Fruit fly (Drosophila melanogaster) whole organism, embryonic: ENCODE data around the gene CG15882.

ENCODE experiments used
- BEAF-32 ChIP-seq: fragments of 200-800 bp; sonication (Bioruptor generic); optimal IDR thresholded peaks from 3 replicates; lab custom pipeline; 2017; ENCODE audit warnings: missing biosample characterization, missing genetic modification characterization, mild to moderate bottlenecking, moderate library complexity, missing genetic modification reagents
- CG10274 ChIP-seq: fragments of 200-800 bp; sonication (Bioruptor generic); optimal IDR thresholded peaks from 3 replicates; lab custom pipeline; 2017; ENCODE audit warnings: missing biosample characterization, mild to moderate bottlenecking, missing genetic modification characterization
- CG10565 ChIP-seq: fragments of 200-800 bp; sonication (Bioruptor generic); optimal IDR thresholded peaks from 3 replicates; lab custom pipeline; 2016; ENCODE audit warnings: missing biosample characterization, mild to moderate bottlenecking, missing genetic modification characterization
- CG10654 ChIP-seq: fragments of 200-800 bp; sonication (Bioruptor generic); optimal IDR thresholded peaks from 2 replicates; lab custom pipeline; 2016; ENCODE audit warnings: missing biosample characterization, missing genetic modification characterization
- CG10959 ChIP-seq: fragments of 200-800 bp; sonication (Bioruptor generic); IDR thresholded peaks from 2 replicates; pipeline ENCODE4 v1.3.6; 2022; ENCODE audit warnings: missing biosample characterization, missing genetic modification characterization
- CG11723 ChIP-seq: fragments of 200-800 bp; sonication (Bioruptor generic); optimal IDR thresholded peaks from 2 replicates; lab custom pipeline; 2017; ENCODE audit warnings: missing biosample characterization, mild to moderate bottlenecking, missing genetic modification characterization
- CG12391 ChIP-seq: fragments of 200-800 bp; sonication (Bioruptor generic); optimal IDR thresholded peaks from 3 replicates; lab custom pipeline; 2018; ENCODE audit warnings: missing biosample characterization, mild to moderate bottlenecking, missing genetic modification characterization, moderate library complexity
- CG15269 ChIP-seq: fragments of 200-800 bp; sonication (Bioruptor generic); optimal IDR thresholded peaks from 2 replicates; lab custom pipeline; 2018; ENCODE audit warnings: missing biosample characterization, mild to moderate bottlenecking, missing genetic modification characterization, moderate library complexity
- CG15479 ChIP-seq: fragments of 200-800 bp; sonication (Bioruptor generic); optimal IDR thresholded peaks from 3 replicates; lab custom pipeline; 2019; ENCODE audit warnings: missing biosample characterization, mild to moderate bottlenecking, missing genetic modification characterization, moderate library complexity
- CG16863 ChIP-seq: fragments of 200-800 bp; sonication (Bioruptor generic); optimal IDR thresholded peaks from 3 replicates; lab custom pipeline; 2016; ENCODE audit warnings: missing biosample characterization, missing genetic modification characterization
- CG17912 ChIP-seq: fragments of 200-800 bp; sonication (Bioruptor generic); optimal IDR thresholded peaks from 2 replicates; lab custom pipeline; 2018; ENCODE audit warnings: missing biosample characterization, mild to moderate bottlenecking, missing genetic modification characterization
- CG31441 ChIP-seq: fragments of 200-800 bp; sonication (Bioruptor generic); IDR thresholded peaks from 2 replicates; pipeline ENCODE4 v1.3.6; 2022; ENCODE audit warnings: missing biosample characterization, missing genetic modification characterization
- CG33213 ChIP-seq: fragments of 200-800 bp; sonication (Bioruptor generic); optimal IDR thresholded peaks from 3 replicates; lab custom pipeline; 2016; ENCODE audit warnings: missing biosample characterization, missing genetic modification characterization
- CG3995 ChIP-seq: fragments of 200-800 bp; sonication (Bioruptor generic); optimal IDR thresholded peaks from 3 replicates; lab custom pipeline; 2016; ENCODE audit warnings: missing biosample characterization, missing genetic modification characterization
- CG4282 ChIP-seq: fragments of 200-800 bp; sonication (Bioruptor generic); optimal IDR thresholded peaks from 2 replicates; lab custom pipeline; 2016; ENCODE audit warnings: missing biosample characterization, missing genetic modification characterization
- CG43689 ChIP-seq: fragments of 200-800 bp; sonication (Bioruptor generic); IDR thresholded peaks from 2 replicates; pipeline ENCODE4 v1.3.6; 2022; ENCODE audit warnings: missing biosample characterization, missing genetic modification characterization
- CG4424 ChIP-seq: fragments of 200-800 bp; sonication (Bioruptor generic); optimal IDR thresholded peaks from 3 replicates; lab custom pipeline; 2016; ENCODE audit warnings: missing biosample characterization, missing genetic modification characterization
- CG5245 ChIP-seq: fragments of 200-800 bp; sonication (Bioruptor generic); optimal IDR thresholded peaks from 3 replicates; lab custom pipeline; 2016; ENCODE audit warnings: missing biosample characterization, missing genetic modification characterization
- CG7556 ChIP-seq: fragments of 200-800 bp; sonication (Bioruptor generic); optimal IDR thresholded peaks from 2 replicates; lab custom pipeline; 2017; ENCODE audit warnings: missing biosample characterization, mild to moderate bottlenecking, missing genetic modification characterization
- CG9215 ChIP-seq: fragments of 200-800 bp; sonication (Bioruptor generic); IDR thresholded peaks from 2 replicates; pipeline ENCODE4 v1.3.6; 2022; ENCODE audit warnings: missing biosample characterization, missing genetic modification characterization
- Hey ChIP-seq: fragments of 200-800 bp; sonication (Bioruptor generic); optimal IDR thresholded peaks from 3 replicates; lab custom pipeline; 2018; ENCODE audit warnings: missing biosample characterization, mild to moderate bottlenecking, missing genetic modification characterization
- HmgZ ChIP-seq: fragments of 200-800 bp; sonication (Bioruptor generic); optimal IDR thresholded peaks from 2 replicates; lab custom pipeline; 2018; ENCODE audit warnings: missing biosample characterization, mild to moderate bottlenecking, missing genetic modification characterization
- Hr51 ChIP-seq, 2 experiments: fragments of 200-800 bp; sonication (Bioruptor generic); optimal IDR thresholded peaks; 2 replicates in 1 of 2; 3 replicates in 1 of 2; lab custom pipeline; 2016 to 2018; ENCODE audit warnings: missing biosample characterization in 2 of 2, missing genetic modification characterization in 2 of 2, mild to moderate bottlenecking in 1 of 2, moderate library complexity in 1 of 2
- MESR4 ChIP-seq: fragments of 200-800 bp; sonication (Bioruptor generic); optimal IDR thresholded peaks from 2 replicates; lab custom pipeline; 2018; ENCODE audit warnings: missing biosample characterization, mild to moderate bottlenecking, missing genetic modification characterization, moderate library complexity
- NC2α ChIP-seq: fragments of 200-800 bp; sonication (Bioruptor generic); optimal IDR thresholded peaks from 2 replicates; lab custom pipeline; 2016; ENCODE audit warnings: missing biosample characterization, missing genetic modification characterization
- NfI ChIP-seq: fragments of 200-800 bp; sonication (Bioruptor generic); optimal IDR thresholded peaks from 3 replicates; lab custom pipeline; 2018; ENCODE audit warnings: missing biosample characterization, mild to moderate bottlenecking, missing genetic modification characterization, moderate library complexity
- Oli ChIP-seq: fragments of 200-800 bp; sonication (Bioruptor generic); optimal IDR thresholded peaks from 2 replicates; lab custom pipeline; 2018; ENCODE audit warnings: missing biosample characterization, mild to moderate bottlenecking, missing genetic modification characterization, moderate library complexity
- Ptx1 ChIP-seq: fragments of 200-800 bp; sonication (Bioruptor generic); IDR thresholded peaks from 2 replicates; pipeline ENCODE4 v1.3.6; 2022; ENCODE audit warnings: missing biosample characterization, missing genetic modification characterization
- Rfx ChIP-seq: fragments of 200-800 bp; sonication (Bioruptor generic); IDR thresholded peaks from 2 replicates; pipeline ENCODE4 v1.3.6; 2022; ENCODE audit warnings: missing biosample characterization, missing genetic modification characterization
- Usf ChIP-seq: fragments of 200-800 bp; sonication (Bioruptor generic); optimal IDR thresholded peaks from 2 replicates; lab custom pipeline; 2017; ENCODE audit warnings: missing genotype, missing biosample characterization, missing genetic modification characterization
- ac ChIP-seq: fragments of 200-800 bp; sonication (Bioruptor generic); optimal IDR thresholded peaks from 3 replicates; lab custom pipeline; 2017; ENCODE audit warnings: missing biosample characterization, mild to moderate bottlenecking, missing genetic modification characterization
- chn ChIP-seq: fragments of 200-800 bp; sonication (Bioruptor generic); optimal IDR thresholded peaks from 2 replicates; lab custom pipeline; 2016; ENCODE audit warnings: missing biosample characterization, missing genetic modification characterization
- ci ChIP-seq: fragments of 200-800 bp; sonication (Bioruptor generic); IDR thresholded peaks from 3 replicates; pipeline ENCODE4 v1.3.6; 2022; ENCODE audit warnings: missing biosample characterization, missing genetic modification characterization
- crol ChIP-seq: fragments of 200-800 bp; sonication (Bioruptor generic); IDR thresholded peaks from 2 replicates; pipeline ENCODE4 v1.3.6; 2022; ENCODE audit warnings: missing biosample characterization, missing genetic modification characterization
- dmrt99B ChIP-seq: fragments of 200-800 bp; sonication (Bioruptor generic); optimal IDR thresholded peaks from 2 replicates; lab custom pipeline; 2018; ENCODE audit warnings: missing biosample characterization, mild to moderate bottlenecking, missing genetic modification characterization, moderate library complexity
- her ChIP-seq: fragments of 200-800 bp; sonication (Bioruptor generic); optimal IDR thresholded peaks from 2 replicates; lab custom pipeline; 2016; ENCODE audit warnings: missing biosample characterization, missing genetic modification characterization
- jumu ChIP-seq: fragments of 200-800 bp; sonication (Bioruptor generic); optimal IDR thresholded peaks from 3 replicates; lab custom pipeline; 2016; ENCODE audit warnings: missing biosample characterization, missing genetic modification characterization
- lmd ChIP-seq: fragments of 200-800 bp; sonication (Bioruptor generic); IDR thresholded peaks from 2 replicates; pipeline ENCODE4 v1.3.6; 2022; ENCODE audit warnings: missing biosample characterization, missing genetic modification characterization
- lov ChIP-seq, 2 experiments: fragments of 200-800 bp in 1 of 2; fragments of >200 bp in 1 of 2; sonication (Bioruptor generic) in 1 of 2; IDR thresholded peaks in 1 of 2; optimal IDR thresholded peaks in 1 of 2; 2 replicates in 1 of 2; 3 replicates in 1 of 2; pipeline versions ENCODE4 v1.3.6 to Lab custom; 2017 to 2022; ENCODE audit warnings: missing biosample characterization in 1 of 2, missing genetic modification characterization in 1 of 2
- mirr ChIP-seq: fragments of 200-800 bp; sonication (Bioruptor generic); optimal IDR thresholded peaks from 3 replicates; lab custom pipeline; 2018; ENCODE audit warnings: missing biosample characterization, mild to moderate bottlenecking, missing genetic modification characterization
- nerfin-1 ChIP-seq: fragments of 200-800 bp; sonication (Bioruptor generic); optimal IDR thresholded peaks from 3 replicates; lab custom pipeline; 2019; ENCODE audit warnings: missing biosample characterization, mild to moderate bottlenecking, missing genetic modification characterization, moderate library complexity
- sim ChIP-seq: fragments of 200-800 bp; sonication (Bioruptor generic); IDR thresholded peaks from 2 replicates; pipeline ENCODE4 v1.3.6; 2022; ENCODE audit warnings: missing biosample characterization, missing genetic modification characterization
- sima ChIP-seq: fragments of 200-800 bp; sonication (Bioruptor generic); optimal IDR thresholded peaks from 2 replicates; lab custom pipeline; 2016; ENCODE audit warnings: missing biosample characterization, missing genetic modification characterization
- sisA ChIP-seq: fragments of 200-800 bp; sonication (Bioruptor generic); IDR thresholded peaks from 2 replicates; pipeline ENCODE4 v1.3.6; 2022; ENCODE audit warnings: missing biosample characterization, missing genetic modification characterization
- ssp ChIP-seq: fragments of 200-800 bp; sonication (Bioruptor generic); IDR thresholded peaks from 2 replicates; pipeline ENCODE4 v1.3.6; 2022; ENCODE audit warnings: missing biosample characterization, missing genetic modification characterization
- twi ChIP-seq: fragments of 200-800 bp; optimal IDR thresholded peaks from 2 replicates; lab custom pipeline; 2019; ENCODE audit warnings: missing biosample characterization, mild to moderate bottlenecking, missing genetic modification characterization, moderate library complexity
- wek ChIP-seq: fragments of 200-800 bp; sonication (Bioruptor generic); optimal IDR thresholded peaks from 3 replicates; lab custom pipeline; 2018; ENCODE audit warnings: missing biosample characterization, mild to moderate bottlenecking, missing genetic modification characterization, moderate library complexity
- zen2 ChIP-seq: fragments of 200-800 bp; sonication (Bioruptor generic); IDR thresholded peaks from 3 replicates; pipeline ENCODE4 v1.3.6; 2022; ENCODE audit warnings: missing biosample characterization, missing genetic modification characterization; ENCODE audit not compliant: partially characterized antibody
- zfh2 ChIP-seq: fragments of 200-800 bp; sonication (Bioruptor generic); optimal IDR thresholded peaks from 2 replicates; lab custom pipeline; 2016; ENCODE audit warnings: missing biosample characterization, missing genetic modification characterization

Gene CG15882

DNA sequence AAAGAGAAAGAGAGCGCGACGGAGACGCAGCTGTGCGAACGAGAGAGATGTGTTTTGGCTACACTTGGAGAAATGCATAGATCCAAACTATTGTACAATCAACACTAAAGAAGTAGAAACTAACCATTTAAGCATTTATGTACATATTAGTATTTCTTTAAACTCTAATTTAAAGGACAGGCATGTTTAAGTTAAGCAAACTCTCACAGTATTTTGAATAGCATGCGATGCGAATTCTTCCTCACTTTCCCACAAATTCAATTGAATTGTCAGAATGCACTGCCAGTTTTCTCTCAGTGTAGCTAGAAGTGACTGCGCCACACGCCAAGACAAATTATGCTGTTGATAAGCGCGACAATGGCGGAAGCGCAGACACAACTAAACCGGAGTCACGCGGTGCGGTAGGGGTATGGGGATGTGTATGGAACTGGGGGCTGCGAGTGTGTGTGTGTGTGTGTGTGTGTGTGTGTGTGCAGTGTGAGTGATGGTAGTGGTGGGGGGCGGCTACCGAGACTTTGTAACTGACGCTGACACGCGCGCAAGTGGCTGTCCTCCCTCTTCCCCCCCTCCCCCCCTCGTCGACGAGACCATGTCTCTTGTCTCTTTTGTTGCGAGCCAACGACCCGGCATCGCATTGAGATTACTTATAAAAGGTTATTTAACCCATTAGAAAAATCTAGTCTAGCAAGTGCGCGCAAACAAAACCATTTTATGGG is 17.2 kb downstream of the CG15882 start (continued):
- TF ChIP-seq ac (GFP tag; lab: Kevin White, UChicago) (no peak), her (GFP tag; lab: Kevin White, UChicago) (no peak), Hey (tag; lab: Kevin White, UChicago) (no peak), nerfin-1 (tag; lab: Kevin White, UChicago) (peak; percentile 26), CG10565 (GFP tag; lab: Kevin White, UChicago) (no peak), CG33213 (GFP tag; lab: Kevin White, UChicago) (no peak), Oli (tag; lab: Kevin White, UChicago) (peak; percentile 59), Rfx (GFP tag; lab: Robert Waterston, UW) (peak; percentile 37), zfh2 (GFP tag; lab: Kevin White, UChicago) (no peak), CG16863 (GFP tag; lab: Kevin White, UChicago) (peak; percentile 7), sisA (peak; percentile 32; the same call in 1 of the 2 replicates), Ptx1 (GFP tag; lab: Robert Waterston, UW) (peak; percentile 48), wek (GFP tag; lab: Kevin White, UChicago) (no peak), CG4282 (GFP tag; lab: Kevin White, UChicago) (no peak), HmgZ (peak; percentile 4), CG11723 (no peak), CG10959 (no peak), Hr51 (GFP tag; optimal IDR thresholded peaks at IDR 0.05; lab: Kevin White, UChicago) (peak in 1 of 2 experiments; percentile 49), chn (GFP tag; lab: Kevin White, UChicago) (peak; percentile 18), CG43689 (GFP tag; lab: Robert Waterston, UW) (no peak), crol (GFP tag; lab: Robert Waterston, UW) (peak; percentile 70), sim (GFP tag; lab: Robert Waterston, UW) (no peak), mirr (GFP tag; lab: Kevin White, UChicago) (no peak), ci (GFP tag; lab: Robert Waterston, UW) (0 out of 3 replicates have a peak, but pooled peaks have one; percentile 53), CG4424 (GFP tag; lab: Kevin White, UChicago) (peak; percentile 49), CG15479 (GFP tag; lab: Kevin White, UChicago) (no peak), NC2α (GFP tag; lab: Kevin White, UChicago) (no peak), jumu (GFP tag; lab: Kevin White, UChicago) (no peak), CG15269 (tag; lab: Kevin White, UChicago) (peak; percentile 42), CG5245 (no peak), CG3995 (no peak), CG31441 (GFP tag; lab: Robert Waterston, UW) (peak; percentile 39; the same call in 1 of the 2 replicates), lov (optimal IDR thresholded peaks at IDR 0.05; lab: Kevin White, UChicago) (no peak), lov (GFP tag; IDR thresholded peaks at IDR 0.05; lab: Robert Waterston, UW) (no peak), CG12391 (tag; lab: Kevin White, UChicago) (peak; percentile 29), dmrt99B (tag; lab: Kevin White, UChicago) (peak; percentile 70), Usf (GFP tag; lab: Kevin White, UChicago) (no peak), lmd (peak; percentile 48), sima (GFP tag; lab: Kevin White, UChicago) (no peak), ssp (GFP tag; lab: Robert Waterston, UW) (no peak), CG7556 (GFP tag; lab: Kevin White, UChicago) (peak; percentile 57), CG9215 (GFP tag; lab: Robert Waterston, UW) (peak; percentile 26; the same call in 1 of the 2 replicates), CG10654 (GFP tag; lab: Kevin White, UChicago) (no peak), MESR4 (GFP tag; lab: Kevin White, UChicago) (no peak), CG17912 (no peak), NfI (GFP tag; lab: Kevin White, UChicago) (peak; percentile 29), zen2 (no peak), twi (tag; lab: Kevin White, UChicago) (no peak), BEAF-32 (GFP tag; lab: Kevin White, UChicago) (no peak), CG10274 (GFP tag; lab: Kevin White, UChicago) (peak; percentile 10)
